Worm (Caenorhabditis elegans): Measurements from ENCODE around the gene kdin-1.

Gene kdin-1

DNA sequence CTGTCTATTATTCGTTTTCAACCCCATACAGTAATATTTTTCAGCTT lies at the start of gene kdin-1:
Gene kdin-1, plus strand, starts transcription at position 38 of the 47 bp plus-strand sequence.
- TF ChIP-seq nhr-237 (tag; optimal IDR thresholded peaks at IDR 0.05) (no peak), rbr-2 (tag; optimal IDR thresholded peaks at IDR 0.05) (no peak), ceh-32 (tag; optimal IDR thresholded peaks at IDR 0.05; ENCODE audit: poor library complexity) (no peak), D1046.2 (GFP tag; IDR thresholded peaks at IDR 0.05) (no peak), unc-39 (tag; optimal IDR thresholded peaks at IDR 0.05) (no peak), mes-2 (tag; optimal IDR thresholded peaks at IDR 0.05; ENCODE audit: poor library complexity, severe bottlenecking) (no peak), sdz-12 (GFP tag; optimal IDR thresholded peaks at IDR 0.05) (no peak), nhr-77 (tag; optimal IDR thresholded peaks at IDR 0.05) (no peak), hmg-1.1 (GFP tag; IDR thresholded peaks at IDR 0.05) (no peak)

DNA sequence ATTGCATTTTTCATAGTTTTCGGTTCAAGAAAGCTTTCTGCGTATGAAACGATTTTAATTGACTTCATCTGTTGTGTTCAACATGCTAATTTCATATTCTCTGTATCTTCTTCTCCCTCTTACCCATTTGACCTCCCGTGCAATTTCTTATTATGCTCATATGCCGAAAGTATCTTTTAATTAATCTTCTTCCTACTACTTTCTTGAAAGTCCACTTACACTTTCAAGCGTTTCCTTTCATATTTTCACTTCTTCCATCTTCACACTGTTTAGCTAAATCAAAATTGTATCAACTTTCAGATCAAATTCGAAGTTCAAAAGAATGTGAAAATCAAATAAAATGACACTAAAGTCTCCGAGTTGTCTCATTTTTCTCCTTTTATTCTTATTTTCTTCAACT lies 47.8 kb upstream of the kdin-1 start, which contains the start of gene F13H10.5:
Gene F13H10.5, plus strand, starts transcription at position 301 of the 400 bp plus-strand sequence.
- TF ChIP-seq unc-130 (GFP tag; optimal IDR thresholded peaks at IDR 0.05), result no peak
- TF ChIP-seq ZK337.2 (GFP tag; IDR thresholded peaks at IDR 0.05), result no peak
- TF ChIP-seq nhr-10 (tag; optimal IDR thresholded peaks at IDR 0.05), result no peak
- TF ChIP-seq lin-38 (GFP tag; IDR thresholded peaks at IDR 0.05), result no peak
- TF ChIP-seq zip-2 (tag; optimal IDR thresholded peaks at IDR 0.05), result no peak
- no peak for TF ChIP-seq php-3 (GFP tag; IDR thresholded peaks at IDR 0.05)
- no peak for TF ChIP-seq nhr-48 (tag; optimal IDR thresholded peaks at IDR 0.05)
- TF ChIP-seq ceh-44 (GFP tag; IDR thresholded peaks at IDR 0.05), result no peak
- TF ChIP-seq skn-1 (tag; optimal IDR thresholded peaks at IDR 0.05), result no peak
- TF ChIP-seq pqm-1 (tag; optimal IDR thresholded peaks at IDR 0.05), result no peak
- TF ChIP-seq aly-2 (tag; optimal IDR thresholded peaks at IDR 0.05), result no peak

DNA sequence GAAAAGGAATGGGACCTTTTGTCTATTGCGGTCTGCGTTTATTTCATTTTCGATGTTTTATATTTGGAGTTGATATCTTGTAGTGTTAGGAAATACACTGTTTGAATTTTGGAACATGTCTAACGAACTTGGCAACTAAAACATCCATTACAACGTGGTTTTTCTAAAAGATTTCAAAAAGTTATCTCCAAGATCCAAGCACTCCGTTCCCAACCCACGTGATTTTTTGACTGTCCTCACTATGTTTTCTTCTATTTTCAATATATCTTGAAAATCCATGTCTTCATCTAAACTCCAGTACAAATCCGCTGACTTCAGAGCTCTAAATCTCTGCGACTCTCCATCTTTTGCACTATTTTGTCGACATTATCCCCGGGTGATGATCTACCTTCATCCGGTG lies 36.8 kb upstream of the kdin-1 start, which contains the start of gene F13H10.9:
Gene F13H10.9, plus strand, starts transcription at position 301 of the 400 bp plus-strand sequence.
- no peak for TF ChIP-seq duxl-1 (tag; optimal IDR thresholded peaks at IDR 0.05; ENCODE audit: poor library complexity)
- no peak for TF ChIP-seq Y5F2A.4 (GFP tag; optimal IDR thresholded peaks at IDR 0.05)
- no peak for TF ChIP-seq zip-11 (GFP tag; IDR thresholded peaks at IDR 0.05)
- TF ChIP-seq pha-4 (GFP tag; IDR thresholded peaks at IDR 0.05), result no peak
- no peak for TF ChIP-seq pha-4 (tag; optimal IDR thresholded peaks at IDR 0.05)
- no peak for TF ChIP-seq madf-9 (GFP tag; conservative IDR thresholded peaks at IDR 0.05)
- TF ChIP-seq unc-130 (GFP tag; optimal IDR thresholded peaks at IDR 0.05), result no peak
- TF ChIP-seq lin-29 (GFP tag; IDR thresholded peaks at IDR 0.05), result no peak
- TF ChIP-seq Y75B8A.6 (GFP tag; IDR thresholded peaks at IDR 0.05), result no peak
- no peak for TF ChIP-seq spr-1 (tag; optimal IDR thresholded peaks at IDR 0.05)
- TF ChIP-seq daf-16 (GFP tag; optimal IDR thresholded peaks at IDR 0.05), result no peak
- TF ChIP-seq daf-16 (tag; optimal IDR thresholded peaks at IDR 0.05), result no peak
- TF ChIP-seq D1046.2 (GFP tag; IDR thresholded peaks at IDR 0.05), result no peak
- no peak for TF ChIP-seq rbr-2 (tag; optimal IDR thresholded peaks at IDR 0.05)
- no peak for TF ChIP-seq ztf-7 (tag; optimal IDR thresholded peaks at IDR 0.05)
- no peak for TF ChIP-seq hlh-30 (tag; optimal IDR thresholded peaks at IDR 0.05; ENCODE audit: insufficient read depth)
- TF ChIP-seq ztf-11 (tag; optimal IDR thresholded peaks at IDR 0.05), result no peak
- TF ChIP-seq madf-5 (GFP tag; IDR thresholded peaks at IDR 0.05), result no peak

DNA sequence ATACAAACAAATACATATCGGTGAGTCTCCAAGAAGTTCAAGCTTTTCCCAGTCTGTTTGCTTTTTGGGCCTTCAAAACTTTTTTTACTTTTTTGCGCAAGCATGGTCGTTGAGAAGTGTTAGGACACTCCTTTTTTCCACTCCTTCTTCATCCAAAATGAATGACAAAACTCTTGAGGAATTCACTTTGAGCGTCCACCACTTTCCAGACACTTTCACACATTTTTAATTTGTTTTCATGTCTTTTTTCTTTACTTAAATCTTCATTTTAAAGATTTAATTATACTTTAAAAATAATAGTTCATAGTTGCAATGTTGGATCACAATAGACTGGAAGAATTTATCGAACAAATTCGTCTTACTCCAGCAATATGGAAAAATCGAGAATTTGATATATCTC lies 34.2 kb upstream of the kdin-1 start, which contains the start of gene F13H10.1:
Gene F13H10.1, plus strand, starts transcription at position 301 of the 400 bp plus-strand sequence.
- TF ChIP-seq mdt-29 (GFP tag; IDR thresholded peaks at IDR 0.05) (no peak), mep-1 (tag; optimal IDR thresholded peaks at IDR 0.05) (no peak), F37D6.2 (tag; optimal IDR thresholded peaks at IDR 0.05) (no peak), unc-62 (GFP tag; optimal IDR thresholded peaks at IDR 0.05 in 1 of 2) (no peak), unc-62 (tag; optimal IDR thresholded peaks at IDR 0.05) (no peak), fos-1 (tag; optimal IDR thresholded peaks at IDR 0.05) (no peak), lin-38 (GFP tag; IDR thresholded peaks at IDR 0.05) (no peak), lin-15B (tag; optimal IDR thresholded peaks at IDR 0.05) (no peak), fkh-10 (GFP tag; optimal IDR thresholded peaks at IDR 0.05) (no peak)
